Worm (Caenorhabditis elegans): Measurements from ENCODE around the gene fbxa-62.

DNA sequence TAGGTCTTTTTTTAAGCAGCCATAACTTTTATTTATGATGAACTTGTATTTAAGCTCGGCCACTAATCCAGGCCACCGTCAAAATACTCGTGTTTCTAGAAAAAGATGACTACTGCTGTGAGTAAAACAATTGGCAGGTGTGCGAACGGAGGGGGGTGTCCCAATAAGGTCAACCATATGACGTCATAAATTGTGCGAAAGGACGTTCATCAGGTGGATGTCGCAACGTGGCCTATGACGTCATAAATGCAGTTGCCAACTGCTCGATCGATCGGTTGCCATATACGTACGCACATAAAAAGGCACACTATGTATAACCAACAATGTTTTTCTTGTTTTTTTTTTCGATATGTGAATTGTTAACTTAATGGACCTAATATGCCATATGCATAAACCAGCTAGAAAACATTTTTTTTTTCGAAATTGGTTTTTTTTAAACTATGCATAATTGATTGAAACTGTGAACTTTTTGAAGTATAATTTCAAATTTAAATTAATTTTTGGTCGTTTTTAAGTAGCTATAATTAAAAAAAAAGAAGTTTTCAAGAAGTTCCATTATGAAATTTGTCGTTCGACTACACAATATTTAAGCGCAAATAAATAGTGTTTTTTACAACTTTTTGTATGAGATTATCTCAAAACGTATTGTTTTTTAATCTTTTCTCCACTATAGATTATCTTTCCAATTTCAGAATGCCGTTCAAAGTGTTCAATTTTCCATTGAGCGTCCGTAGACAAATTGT lies 6.9 kb downstream of the fbxa-62 start, which contains the start of gene C39B5.2:
- no peak for TF ChIP-seq nhr-76 (tag; optimal IDR thresholded peaks at IDR 0.05)
- TF ChIP-seq daf-8 (GFP tag; IDR thresholded peaks at IDR 0.05): no peak
- no peak for TF ChIP-seq snpc-4 (tag; optimal IDR thresholded peaks at IDR 0.05)
- TF ChIP-seq mep-1 (tag; optimal IDR thresholded peaks at IDR 0.05): no peak
- TF ChIP-seq nhr-28 (tag; optimal IDR thresholded peaks at IDR 0.05): no peak
- no peak for TF ChIP-seq jun-1 (tag; optimal IDR thresholded peaks at IDR 0.05)
- TF ChIP-seq lin-39 (tag; optimal IDR thresholded peaks at IDR 0.05): no peak
- no peak for TF ChIP-seq unc-39 (tag; optimal IDR thresholded peaks at IDR 0.05)
- TF ChIP-seq hlh-30 (tag; optimal IDR thresholded peaks at IDR 0.05; ENCODE audit: insufficient read depth): no peak
- TF ChIP-seq lin-13 (GFP tag; optimal IDR thresholded peaks at IDR 0.05): no peak
- no peak for TF ChIP-seq ama-1 (optimal IDR thresholded peaks at IDR 0.05)
- no peak for TF ChIP-seq dpl-1 (GFP tag; optimal IDR thresholded peaks at IDR 0.05)
- no peak for TF ChIP-seq zfp-2 (tag; optimal IDR thresholded peaks at IDR 0.05)
